Fruit fly (Drosophila melanogaster): ENCODE measurements around the gene Spn28Da.

The Spn28Da gene

DNA sequence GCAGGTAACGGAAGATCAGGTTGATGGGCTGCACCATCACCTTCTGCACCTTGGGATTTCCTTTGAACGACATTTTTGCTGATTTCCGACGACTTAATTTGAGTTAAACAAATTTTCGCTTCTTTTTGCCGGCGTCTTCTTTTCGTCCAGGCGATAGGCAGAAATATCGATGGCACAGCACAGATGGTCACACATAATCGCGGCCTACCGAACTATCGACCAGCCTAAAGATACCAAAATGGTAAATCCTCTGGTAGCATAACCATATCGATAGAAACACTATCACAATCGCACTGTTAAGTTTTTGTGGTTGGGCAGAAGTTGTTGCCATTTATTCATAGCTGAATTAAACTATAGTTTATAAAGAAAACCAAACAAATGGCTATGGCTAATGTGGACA, 3.7 kb downstream of the Spn28Da start, which contains the start of the genes SmE and CG34132 (continued):
- TF ChIP-seq CG11085 (GFP tag; IDR thresholded peaks at IDR 0.05), result no peak
- TF ChIP-seq zf30C (GFP tag; optimal IDR thresholded peaks at IDR 0.05), result no peak
- TF ChIP-seq Rfx (GFP tag; IDR thresholded peaks at IDR 0.05), result no peak
- no peak for TF ChIP-seq tup (GFP tag; optimal IDR thresholded peaks at IDR 0.05)
- no peak for TF ChIP-seq CG6272 (GFP tag; IDR thresholded peaks at IDR 0.05)
- no peak for TF ChIP-seq gro (GFP tag; optimal IDR thresholded peaks at IDR 0.05)
- TF ChIP-seq CG9932 (GFP tag; IDR thresholded peaks at IDR 0.05), result no peak
- no peak for TF ChIP-seq Aef1 (GFP tag; IDR thresholded peaks at IDR 0.05)
- no peak for TF ChIP-seq jing (GFP tag; optimal IDR thresholded peaks at IDR 0.05)
- TF ChIP-seq CG17359 (tag; optimal IDR thresholded peaks at IDR 0.05), result no peak
- no peak for TF ChIP-seq pan (optimal IDR thresholded peaks at IDR 0.05)
- no peak for TF ChIP-seq pan (GFP tag; optimal IDR thresholded peaks at IDR 0.05 in 1 of 2, IDR thresholded peaks at IDR 0.05 in 1 of 2)
- TF ChIP-seq bigmax (GFP tag; optimal IDR thresholded peaks at IDR 0.05), result peak; percentile 67
- no peak for TF ChIP-seq exex (tag; optimal IDR thresholded peaks at IDR 0.05)
- no peak for TF ChIP-seq slbo (GFP tag; IDR thresholded peaks at IDR 0.05)
- TF ChIP-seq CG11723 (GFP tag; optimal IDR thresholded peaks at IDR 0.05), result no peak
- no peak for TF ChIP-seq CG1792 (GFP tag; optimal IDR thresholded peaks at IDR 0.05)
- TF ChIP-seq CG7556 (GFP tag; optimal IDR thresholded peaks at IDR 0.05), result no peak
- no peak for TF ChIP-seq CG4424 (GFP tag; optimal IDR thresholded peaks at IDR 0.05)
- TF ChIP-seq sens-2 (GFP tag; IDR thresholded peaks at IDR 0.05), result no peak
- no peak for TF ChIP-seq bowl (GFP tag; IDR thresholded peaks at IDR 0.05)
- no peak for TF ChIP-seq CG6683 (GFP tag; optimal IDR thresholded peaks at IDR 0.05)
- no peak for TF ChIP-seq sc (optimal IDR thresholded peaks at IDR 0.05)
- no peak for TF ChIP-seq sc (GFP tag; optimal IDR thresholded peaks at IDR 0.05)
- TF ChIP-seq cwo (GFP tag; optimal IDR thresholded peaks at IDR 0.05), result no peak
- TF ChIP-seq nmo (GFP tag; optimal IDR thresholded peaks at IDR 0.05), result peak; percentile 28
- no peak for TF ChIP-seq CG2712 (tag; optimal IDR thresholded peaks at IDR 0.05)
- TF ChIP-seq chinmo (GFP tag; IDR thresholded peaks at IDR 0.05; ENCODE audit: partially characterized antibody), result peak; percentile 97
- no peak for TF ChIP-seq CG30020 (tag; optimal IDR thresholded peaks at IDR 0.05)
- no peak for TF ChIP-seq gt (GFP tag; IDR thresholded peaks at IDR 0.05)
- no peak for TF ChIP-seq kni (GFP tag; optimal IDR thresholded peaks at IDR 0.05)
- TF ChIP-seq Hmr (GFP tag; optimal IDR thresholded peaks at IDR 0.05), result no peak
- TF ChIP-seq tin (GFP tag; optimal IDR thresholded peaks at IDR 0.05), result no peak
- no peak for TF ChIP-seq Blimp-1 (GFP tag; optimal IDR thresholded peaks at IDR 0.05)
- peak; percentile 9 for TF ChIP-seq CG14710 (tag; optimal IDR thresholded peaks at IDR 0.05)
- TF ChIP-seq vfl (GFP tag; optimal IDR thresholded peaks at IDR 0.05), result no peak
- no peak for TF ChIP-seq CG6689 (GFP tag; IDR thresholded peaks at IDR 0.05)
- no peak for TF ChIP-seq her (GFP tag; optimal IDR thresholded peaks at IDR 0.05)
- TF ChIP-seq btn (GFP tag; optimal IDR thresholded peaks at IDR 0.05), result no peak
- TF ChIP-seq lov (optimal IDR thresholded peaks at IDR 0.05), result no peak
- TF ChIP-seq lov (GFP tag; IDR thresholded peaks at IDR 0.05), result no peak
- TF ChIP-seq ssp (GFP tag; IDR thresholded peaks at IDR 0.05), result no peak
- TF ChIP-seq Pdp1 (GFP tag; optimal IDR thresholded peaks at IDR 0.05), result peak in 1 of 2 experiments; percentile 54
- TF ChIP-seq knrl (GFP tag; IDR thresholded peaks at IDR 0.05; ENCODE audit: partially characterized antibody), result peak; percentile 96
- TF ChIP-seq ranshi (GFP tag; IDR thresholded peaks at IDR 0.05), result no peak
- TF ChIP-seq Sry-β (GFP tag; optimal IDR thresholded peaks at IDR 0.05), result no peak
- peak; percentile 89 for TF ChIP-seq Doc3 (GFP tag; IDR thresholded peaks at IDR 0.05; ENCODE audit: partially characterized antibody)
- no peak for TF ChIP-seq Fer2 (tag; optimal IDR thresholded peaks at IDR 0.05)
- no peak for TF ChIP-seq CG2120 (GFP tag; optimal IDR thresholded peaks at IDR 0.05)
- no peak for TF ChIP-seq CG33557 (GFP tag; optimal IDR thresholded peaks at IDR 0.05)
- TF ChIP-seq CG15011 (GFP tag; optimal IDR thresholded peaks at IDR 0.05), result no peak
- TF ChIP-seq CG9817 (tag; optimal IDR thresholded peaks at IDR 0.05), result no peak

Data from whole organism, embryonic.